Worm (Caenorhabditis elegans) whole organism, early embryonic: ENCODE measurements around the gene nemt-1.

Source experiments
- B0310.2 ChIP-seq: sonication (generic microtip); optimal IDR thresholded peaks from 2 replicates; lab custom pipeline; 2016; ENCODE audit warnings: mild to moderate bottlenecking, missing genetic modification characterization, missing compliant biosample characterization
- F13C5.2 ChIP-seq: sonication (generic microtip); optimal IDR thresholded peaks from 2 replicates; lab custom pipeline; 2017; ENCODE audit warnings: mild to moderate bottlenecking, missing genetic modification characterization, inconsistent platforms, missing compliant biosample characterization
- aly-1 ChIP-seq: sonication (generic microtip); optimal IDR thresholded peaks from 2 replicates; lab custom pipeline; 2016; ENCODE audit warnings: missing genetic modification characterization, missing compliant biosample characterization
- ama-1 ChIP-seq: fragments of 150-350 bp; optimal IDR thresholded peaks from 2 replicates; lab custom pipeline; 2014
- ceh-36 ChIP-seq: sonication (generic microtip); optimal IDR thresholded peaks from 2 replicates; lab custom pipeline; 2016; ENCODE audit warnings: missing genetic modification characterization, inconsistent platforms, missing compliant biosample characterization
- ets-7 ChIP-seq: sonication (generic microtip); optimal IDR thresholded peaks from 2 replicates; lab custom pipeline; 2016; ENCODE audit warnings: missing genotype, missing genetic modification characterization, missing compliant biosample characterization
- flt-1 ChIP-seq: fragments of 200-800 bp; sonication (Bioruptor generic); IDR thresholded peaks from 2 replicates; pipeline ENCODE4 v1.3.6; 2022; ENCODE audit warnings: missing genetic modification characterization, missing compliant biosample characterization
- hmbx-1 ChIP-seq: sonication (generic microtip); optimal IDR thresholded peaks from 2 replicates; lab custom pipeline; 2016; ENCODE audit warnings: mild to moderate bottlenecking, missing genetic modification characterization, missing compliant biosample characterization
- hmg-4 ChIP-seq: fragments of 200-800 bp; sonication (Bioruptor generic); optimal IDR thresholded peaks from 2 replicates; lab custom pipeline; 2018; ENCODE audit warnings: mild to moderate bottlenecking, missing genetic modification characterization, missing compliant biosample characterization
- hnd-1 ChIP-seq: sonication (generic microtip); optimal IDR thresholded peaks from 2 replicates; lab custom pipeline; 2016; ENCODE audit warnings: missing genetic modification characterization, missing compliant biosample characterization
- pes-1 ChIP-seq: fragments of 200-800 bp; sonication (Bioruptor generic); IDR thresholded peaks from 2 replicates; pipeline ENCODE4 v1.3.6; 2022; ENCODE audit warnings: missing genetic modification reagents, missing genetic modification characterization, missing compliant biosample characterization
- tbx-11 ChIP-seq: fragments of 200-800 bp; sonication (Bioruptor generic); IDR thresholded peaks from 2 replicates; pipeline ENCODE4 v1.3.6; 2022; ENCODE audit warnings: missing genetic modification characterization, missing compliant biosample characterization
- tbx-37 ChIP-seq: fragments of 200-800 bp; sonication (Bioruptor generic); conservative IDR thresholded peaks from 2 replicates; pipeline ENCODE4 v1.3.6; 2022; ENCODE audit warnings: missing genetic modification reagents, missing genetic modification characterization, missing compliant biosample characterization
- tra-4 ChIP-seq: sonication (generic microtip); optimal IDR thresholded peaks from 2 replicates; lab custom pipeline; 2017; ENCODE audit warnings: missing genetic modification characterization, missing compliant biosample characterization

DNA sequence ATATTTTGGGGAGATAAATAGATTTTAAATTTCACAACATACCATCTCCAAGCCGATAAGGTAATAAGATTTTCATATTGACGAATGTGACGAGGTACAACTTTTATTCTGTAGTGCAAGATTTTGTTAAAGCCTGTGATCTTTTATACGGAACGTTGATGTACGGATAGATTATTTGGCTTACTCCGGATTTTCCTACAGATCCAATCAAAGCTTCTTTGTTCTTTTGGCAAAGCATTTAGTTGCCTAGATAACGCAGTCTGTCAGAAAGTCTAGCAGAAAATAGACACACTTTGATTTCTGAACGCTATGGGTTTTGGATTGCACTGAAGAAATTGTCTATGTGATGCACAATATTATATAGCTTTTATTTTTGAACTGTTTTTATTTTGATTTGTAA is 20.1 kb downstream of the nemt-1 start, which contains the start of gene F49C12.2:
- TF ChIP-seq F13C5.2 (no peak), flt-1 (no peak), aly-1 (tag; lab: Kevin White, UChicago) (no peak), ceh-36 (tag; lab: Kevin White, UChicago) (no peak), pes-1 (GFP tag; lab: Robert Waterston, UW) (no peak), tra-4 (tag; lab: Kevin White, UChicago) (no peak), B0310.2 (tag; lab: Kevin White, UChicago) (no peak), ama-1 (lab: Kevin White, UChicago) (no peak), hmg-4 (GFP tag; lab: Kevin White, UChicago) (no peak), tbx-11 (no peak), tbx-37 (GFP tag; lab: Robert Waterston, UW) (no peak), ets-7 (tag; lab: Kevin White, UChicago) (no peak), hnd-1 (tag; lab: Kevin White, UChicago) (no peak), hmbx-1 (no peak)
